Fruit fly (Drosophila melanogaster): ENCODE measurements around the gene CG8665.

The CG8665 gene

dm6 chr2L:21331502-21331901 is 39.5 kb upstream of the CG8665 start, which contains the start of gene dimm:
dimm (plus strand) TSS chr2L:21331756.
- TF ChIP-seq Hnf4 (GFP tag; optimal IDR thresholded peaks at IDR 0.05) = no peak
- no peak for TF ChIP-seq woc (GFP tag; optimal IDR thresholded peaks at IDR 0.05)

dm6 chr2L:21341706-21342105 is 29.3 kb upstream of the CG8665 start:
- TF ChIP-seq lola (GFP tag; optimal IDR thresholded peaks at IDR 0.05) = no peak
- no peak for TF ChIP-seq ey (GFP tag; optimal IDR thresholded peaks at IDR 0.05)
- TF ChIP-seq Rel (GFP tag; optimal IDR thresholded peaks at IDR 0.05) = no peak
- TF ChIP-seq Rel (tag; optimal IDR thresholded peaks at IDR 0.05) = no peak
- TF ChIP-seq CG32264 (GFP tag; optimal IDR thresholded peaks at IDR 0.05) = no peak
- TF ChIP-seq Myc (optimal IDR thresholded peaks at IDR 0.05) = no peak
- TF ChIP-seq CG9705 (GFP tag; optimal IDR thresholded peaks at IDR 0.05) = no peak
- TF ChIP-seq Dif (GFP tag; optimal IDR thresholded peaks at IDR 0.05; ENCODE audit: partially characterized antibody) = no peak
- TF ChIP-seq Hr78 (GFP tag; optimal IDR thresholded peaks at IDR 0.05) = no peak
- TF ChIP-seq br (GFP tag; optimal IDR thresholded peaks at IDR 0.05) = no peak
- TF ChIP-seq usp (GFP tag; optimal IDR thresholded peaks at IDR 0.05) = no peak
- TF ChIP-seq foxo (GFP tag; optimal IDR thresholded peaks at IDR 0.05) = no peak
- TF ChIP-seq dmrt93B (GFP tag; optimal IDR thresholded peaks at IDR 0.05) = no peak
- no peak for TF ChIP-seq pan (optimal IDR thresholded peaks at IDR 0.05)
- TF ChIP-seq OdsH (GFP tag; optimal IDR thresholded peaks at IDR 0.05) = no peak
- no peak for TF ChIP-seq Abd-B (GFP tag; optimal IDR thresholded peaks at IDR 0.05)
- TF ChIP-seq jim (GFP tag; optimal IDR thresholded peaks at IDR 0.05) = no peak
- TF ChIP-seq sv (GFP tag; optimal IDR thresholded peaks at IDR 0.05) = no peak
- TF ChIP-seq N (GFP tag; optimal IDR thresholded peaks at IDR 0.05) = no peak
- no peak for TF ChIP-seq HLH106 (tag; optimal IDR thresholded peaks at IDR 0.05)

- TF ChIP-seq usp (GFP tag; optimal IDR thresholded peaks at IDR 0.05) = no peak
- TF ChIP-seq brk (GFP tag; optimal IDR thresholded peaks at IDR 0.05) = peak; percentile 40
- peak; percentile 18 for TF ChIP-seq fru (GFP tag; optimal IDR thresholded peaks at IDR 0.05)
- TF ChIP-seq Jra (GFP tag; optimal IDR thresholded peaks at IDR 0.05) = peak; percentile 21
- TF ChIP-seq CrebA (GFP tag; optimal IDR thresholded peaks at IDR 0.05; ENCODE audit: borderline replicate concordance) = peak; percentile 14
- TF ChIP-seq OdsH (GFP tag; optimal IDR thresholded peaks at IDR 0.05) = peak; percentile 33
- TF ChIP-seq h (GFP tag; optimal IDR thresholded peaks at IDR 0.05) = peak; percentile 38
- no peak for TF ChIP-seq Hr78 (GFP tag; optimal IDR thresholded peaks at IDR 0.05)
- peak in 1 of 2 experiments; percentile 37 for TF ChIP-seq foxo (GFP tag; optimal IDR thresholded peaks at IDR 0.05)
- peak; percentile 60 for TF ChIP-seq Myc (optimal IDR thresholded peaks at IDR 0.05)
- peak; percentile 18 for TF ChIP-seq br (GFP tag; optimal IDR thresholded peaks at IDR 0.05)
- no peak for TF ChIP-seq rgr (GFP tag; optimal IDR thresholded peaks at IDR 0.05)
Observed at dm6 chr2L:21344203-21344753, 26.7 kb upstream of the CG8665 start, which contains the start of gene Tsp39D. Tsp39D (plus strand) TSS chr2L:21344607.

dm6 chr2L:21360916-21361315 is 10.1 kb upstream of the CG8665 start, which contains the start of gene dtr:
dtr (plus strand) TSS chr2L:21361216.
- TF ChIP-seq OdsH (GFP tag; optimal IDR thresholded peaks at IDR 0.05) (no peak), Myc (optimal IDR thresholded peaks at IDR 0.05) (no peak), rgr (GFP tag; optimal IDR thresholded peaks at IDR 0.05) (no peak), Hnf4 (GFP tag; optimal IDR thresholded peaks at IDR 0.05) (no peak), brk (GFP tag; optimal IDR thresholded peaks at IDR 0.05) (no peak), dmrt93B (GFP tag; optimal IDR thresholded peaks at IDR 0.05) (no peak), dsf (GFP tag; optimal IDR thresholded peaks at IDR 0.05; ENCODE audit: borderline replicate concordance) (no peak), sv (GFP tag; optimal IDR thresholded peaks at IDR 0.05) (no peak), Rel (GFP tag; optimal IDR thresholded peaks at IDR 0.05) (no peak), Rel (tag; optimal IDR thresholded peaks at IDR 0.05) (no peak), h (GFP tag; optimal IDR thresholded peaks at IDR 0.05) (no peak), GATAd (GFP tag; optimal IDR thresholded peaks at IDR 0.05) (no peak), jim (GFP tag; optimal IDR thresholded peaks at IDR 0.05) (no peak), N (GFP tag; optimal IDR thresholded peaks at IDR 0.05) (no peak), tai (GFP tag; optimal IDR thresholded peaks at IDR 0.05) (no peak)

dm6 chr2L:21367296-21367695 is 3.7 kb upstream of the CG8665 start:
- TF ChIP-seq Rel (GFP tag; optimal IDR thresholded peaks at IDR 0.05) (no peak), Rel (tag; optimal IDR thresholded peaks at IDR 0.05) (no peak), Myc (optimal IDR thresholded peaks at IDR 0.05) (no peak), Jra (GFP tag; optimal IDR thresholded peaks at IDR 0.05) (no peak), pan (optimal IDR thresholded peaks at IDR 0.05) (no peak), Sp1 (GFP tag; optimal IDR thresholded peaks at IDR 0.05) (no peak), Dif (GFP tag; optimal IDR thresholded peaks at IDR 0.05; ENCODE audit: partially characterized antibody) (no peak)
